Fruit fly (Drosophila melanogaster) whole organism, embryonic: ENCODE results near the gene SREBP.

Experiments
- Asciz ChIP-seq: fragments of 200-800 bp; sonication (Bioruptor generic); optimal IDR thresholded peaks from 2 replicates; lab custom pipeline; 2017; ENCODE audit warnings: missing biosample characterization, mild to moderate bottlenecking, missing genetic modification characterization, missing genetic modification reagents
- CG12236 ChIP-seq: fragments of 200-800 bp; sonication (Bioruptor generic); optimal IDR thresholded peaks from 2 replicates; lab custom pipeline; 2016; ENCODE audit warnings: missing biosample characterization, missing genetic modification characterization
- CG13287 ChIP-seq: fragments of 200-800 bp; sonication (Bioruptor generic); IDR thresholded peaks from 2 replicates; pipeline ENCODE4 v1.3.6; 2022; ENCODE audit warnings: missing biosample characterization, missing genetic modification characterization; ENCODE audit not compliant: partially characterized antibody
- CG14965 ChIP-seq: fragments of 200-800 bp; sonication (Bioruptor generic); optimal IDR thresholded peaks from 2 replicates; lab custom pipeline; 2016; ENCODE audit warnings: missing biosample characterization, missing genetic modification characterization, borderline replicate concordance
- CG1647 ChIP-seq: fragments of 200-800 bp; sonication (Bioruptor generic); optimal IDR thresholded peaks from 3 replicates; lab custom pipeline; 2016; ENCODE audit warnings: missing biosample characterization, missing genetic modification characterization
- CG16813 ChIP-seq: fragments of 200-800 bp; sonication (Bioruptor generic); IDR thresholded peaks from 3 replicates; pipeline ENCODE4 v1.3.6; 2022; ENCODE audit warnings: missing biosample characterization, missing genetic modification characterization; ENCODE audit not compliant: partially characterized antibody
- CG18599 ChIP-seq: fragments of 200-800 bp; sonication (Bioruptor generic); optimal IDR thresholded peaks from 3 replicates; lab custom pipeline; 2017; ENCODE audit warnings: missing biosample characterization, missing genetic modification characterization, mild to moderate bottlenecking, moderate library complexity, missing genetic modification reagents
- CG2875 ChIP-seq: fragments of 200-800 bp; sonication (Bioruptor generic); optimal IDR thresholded peaks from 2 replicates; lab custom pipeline; 2017; ENCODE audit warnings: missing biosample characterization, mild to moderate bottlenecking, missing genetic modification characterization, missing genetic modification reagents
- CG32767 ChIP-seq: fragments of 200-800 bp; sonication (Bioruptor generic); IDR thresholded peaks from 2 replicates; pipeline ENCODE4 v1.3.6; 2022; ENCODE audit warnings: missing biosample characterization, missing genetic modification characterization
- CG33557 ChIP-seq: fragments of 200-800 bp; sonication (Bioruptor generic); optimal IDR thresholded peaks from 2 replicates; lab custom pipeline; 2019; ENCODE audit warnings: missing biosample characterization, mild to moderate bottlenecking, missing genetic modification characterization, moderate library complexity
- CG3995 ChIP-seq: fragments of 200-800 bp; sonication (Bioruptor generic); optimal IDR thresholded peaks from 3 replicates; lab custom pipeline; 2016; ENCODE audit warnings: missing biosample characterization, missing genetic modification characterization
- CG43689 ChIP-seq: fragments of 200-800 bp; sonication (Bioruptor generic); IDR thresholded peaks from 2 replicates; pipeline ENCODE4 v1.3.6; 2022; ENCODE audit warnings: missing biosample characterization, missing genetic modification characterization
- CG4424 ChIP-seq: fragments of 200-800 bp; sonication (Bioruptor generic); optimal IDR thresholded peaks from 3 replicates; lab custom pipeline; 2016; ENCODE audit warnings: missing biosample characterization, missing genetic modification characterization
- CG4707 ChIP-seq: fragments of 200-800 bp; sonication (Bioruptor generic); optimal IDR thresholded peaks from 2 replicates; lab custom pipeline; 2018; ENCODE audit warnings: missing biosample characterization, mild to moderate bottlenecking, missing genetic modification characterization, moderate library complexity
- CG5953 ChIP-seq: fragments of 200-800 bp; sonication (Bioruptor generic); IDR thresholded peaks from 2 replicates; pipeline ENCODE4 v1.3.6; 2022; ENCODE audit warnings: missing biosample characterization, missing genetic modification characterization
- CG7963 ChIP-seq: fragments of 200-800 bp; sonication (Bioruptor generic); IDR thresholded peaks from 3 replicates; pipeline ENCODE4 v1.3.6; 2022; ENCODE audit warnings: missing biosample characterization, missing genetic modification characterization; ENCODE audit not compliant: partially characterized antibody
- CG9727 ChIP-seq: fragments of 200-800 bp; sonication (Bioruptor generic); optimal IDR thresholded peaks from 3 replicates; lab custom pipeline; 2017; ENCODE audit warnings: missing biosample characterization, mild to moderate bottlenecking, missing genetic modification characterization
- CG9797 ChIP-seq: fragments of 200-800 bp; sonication (Bioruptor generic); optimal IDR thresholded peaks from 3 replicates; lab custom pipeline; 2018; ENCODE audit warnings: missing biosample characterization, mild to moderate bottlenecking, missing genetic modification characterization
- CG9817 ChIP-seq: fragments of 200-800 bp; sonication (Bioruptor generic); optimal IDR thresholded peaks from 2 replicates; lab custom pipeline; 2018; ENCODE audit warnings: missing biosample characterization, mild to moderate bottlenecking, missing genetic modification characterization, moderate library complexity
- CG9932 ChIP-seq: fragments of 200-800 bp; sonication (Bioruptor generic); IDR thresholded peaks from 2 replicates; pipeline ENCODE4 v1.3.6; 2022; ENCODE audit warnings: missing biosample characterization, missing genetic modification characterization
- Dad ChIP-seq: fragments of 200-800 bp; sonication (Bioruptor generic); optimal IDR thresholded peaks from 3 replicates; lab custom pipeline; 2016; ENCODE audit warnings: missing biosample characterization, missing genetic modification characterization
- Drgx ChIP-seq: fragments of 200-800 bp; sonication (Bioruptor generic); IDR thresholded peaks from 2 replicates; pipeline ENCODE4 v1.3.6; 2022; ENCODE audit warnings: missing biosample characterization, missing genetic modification characterization
- ERR ChIP-seq: fragments of 200-800 bp; sonication (Bioruptor generic); optimal IDR thresholded peaks from 2 replicates; lab custom pipeline; 2016; ENCODE audit warnings: missing biosample characterization, missing genetic modification characterization
- Eip74EF ChIP-seq, 2 experiments: fragments of 200-800 bp in 1 of 2; fragments of >200 bp in 1 of 2; sonication (Bioruptor generic) in 1 of 2; optimal IDR thresholded peaks; 2 replicates each; lab custom pipeline; 2017 to 2019; ENCODE audit warnings: missing biosample characterization in 2 of 2, missing genetic modification characterization in 2 of 2, mild to moderate bottlenecking in 1 of 2, moderate library complexity in 1 of 2
- Fer3 ChIP-seq: fragments of 200-800 bp; sonication (Bioruptor generic); optimal IDR thresholded peaks from 2 replicates; lab custom pipeline; 2018; ENCODE audit warnings: missing biosample characterization, mild to moderate bottlenecking, missing genetic modification characterization, moderate library complexity
- Hr39 ChIP-seq: fragments of >200 bp; optimal IDR thresholded peaks from 2 replicates; lab custom pipeline; 2017
- Jarid2 ChIP-seq: fragments of 200-800 bp; sonication (Bioruptor generic); optimal IDR thresholded peaks from 3 replicates; lab custom pipeline; 2017; ENCODE audit warnings: mild to moderate bottlenecking, missing biosample characterization, missing genetic modification reagents, missing genetic modification characterization
- Lpt ChIP-seq: fragments of >200 bp; optimal IDR thresholded peaks from 2 replicates; lab custom pipeline; 2018; ENCODE audit warnings: missing biosample characterization, missing genetic modification characterization
- MESR4 ChIP-seq: fragments of 200-800 bp; sonication (Bioruptor generic); optimal IDR thresholded peaks from 2 replicates; lab custom pipeline; 2018; ENCODE audit warnings: missing biosample characterization, mild to moderate bottlenecking, missing genetic modification characterization, moderate library complexity
- Mes4 ChIP-seq: fragments of 200-800 bp; sonication (Bioruptor generic); optimal IDR thresholded peaks from 2 replicates; lab custom pipeline; 2016; ENCODE audit warnings: missing biosample characterization, missing genetic modification characterization
- Optix ChIP-seq: fragments of 200-800 bp; sonication (Bioruptor generic); IDR thresholded peaks from 3 replicates; pipeline ENCODE4 v1.3.6; 2022; ENCODE audit warnings: missing biosample characterization, missing genetic modification characterization
- Sry-δ ChIP-seq: fragments of 200-800 bp; sonication (Bioruptor generic); optimal IDR thresholded peaks from 2 replicates; lab custom pipeline; 2016; ENCODE audit warnings: missing biosample characterization, missing genetic modification characterization
- Xrp1 ChIP-seq: fragments of 200-800 bp; sonication (Bioruptor generic); IDR thresholded peaks from 2 replicates; pipeline ENCODE4 v1.3.6; 2022; ENCODE audit warnings: missing biosample characterization, missing genetic modification characterization
- YL-1 ChIP-seq: fragments of 200-800 bp; sonication (Bioruptor generic); optimal IDR thresholded peaks from 3 replicates; lab custom pipeline; 2017; ENCODE audit warnings: missing biosample characterization, mild to moderate bottlenecking, missing genetic modification characterization
- amos ChIP-seq: fragments of 200-800 bp; sonication (Bioruptor generic); IDR thresholded peaks from 2 replicates; pipeline ENCODE4 v1.3.6; 2022; ENCODE audit warnings: missing biosample characterization, missing genetic modification characterization; ENCODE audit not compliant: partially characterized antibody
- bsh ChIP-seq, 2 experiments: fragments of 200-800 bp; sonication (Bioruptor generic); optimal IDR thresholded peaks; 2 replicates each; lab custom pipeline; 2017 to 2018; ENCODE audit warnings: mild to moderate bottlenecking in 2 of 2, missing biosample characterization in 2 of 2, missing genetic modification characterization in 2 of 2, moderate library complexity in 1 of 2
- cato ChIP-seq: fragments of 200-800 bp; sonication (Bioruptor generic); optimal IDR thresholded peaks from 2 replicates; lab custom pipeline; 2016; ENCODE audit warnings: missing biosample characterization, missing genetic modification characterization, borderline replicate concordance
- crc ChIP-seq: fragments of 200-800 bp; sonication (Bioruptor generic); optimal IDR thresholded peaks from 2 replicates; lab custom pipeline; 2016; ENCODE audit warnings: missing biosample characterization, missing genetic modification characterization
- dysf ChIP-seq: fragments of 200-800 bp; sonication (Bioruptor generic); IDR thresholded peaks from 3 replicates; pipeline ENCODE4 v1.3.6; 2022; ENCODE audit warnings: missing biosample characterization, missing genetic modification characterization
- ems ChIP-seq: fragments of 200-800 bp; sonication (Bioruptor generic); optimal IDR thresholded peaks from 3 replicates; lab custom pipeline; 2016; ENCODE audit warnings: missing biosample characterization, missing genetic modification characterization
- fru ChIP-seq: fragments of >200 bp; optimal IDR thresholded peaks from 2 replicates; lab custom pipeline; 2017
- inv ChIP-seq: fragments of 200-800 bp; sonication (Bioruptor generic); IDR thresholded peaks from 2 replicates; pipeline ENCODE4 v1.3.6; 2022; ENCODE audit warnings: missing biosample characterization, missing genetic modification characterization; ENCODE audit not compliant: partially characterized antibody
- klu ChIP-seq: fragments of 200-800 bp; sonication (Bioruptor generic); IDR thresholded peaks from 2 replicates; pipeline ENCODE4 v1.3.6; 2022; ENCODE audit warnings: missing biosample characterization, missing genetic modification characterization
- sd ChIP-seq: fragments of 200-800 bp; sonication (Bioruptor generic); optimal IDR thresholded peaks from 3 replicates; lab custom pipeline; 2018; ENCODE audit warnings: missing biosample characterization, mild to moderate bottlenecking, missing genetic modification characterization, moderate library complexity
- sens-2 ChIP-seq: fragments of 200-800 bp; sonication (Bioruptor generic); IDR thresholded peaks from 2 replicates; pipeline ENCODE4 v1.3.6; 2022; ENCODE audit warnings: missing biosample characterization, missing genetic modification characterization
- tap ChIP-seq: fragments of 200-800 bp; optimal IDR thresholded peaks from 3 replicates; lab custom pipeline; 2019; ENCODE audit warnings: missing biosample characterization, mild to moderate bottlenecking, missing genetic modification characterization, moderate library complexity
- trem ChIP-seq: fragments of 200-800 bp; optimal IDR thresholded peaks from 3 replicates; lab custom pipeline; 2019; ENCODE audit warnings: missing biosample characterization, mild to moderate bottlenecking, missing genetic modification characterization, moderate library complexity
- twi ChIP-seq: fragments of 200-800 bp; optimal IDR thresholded peaks from 2 replicates; lab custom pipeline; 2019; ENCODE audit warnings: missing biosample characterization, mild to moderate bottlenecking, missing genetic modification characterization, moderate library complexity
- zfh2 ChIP-seq: fragments of 200-800 bp; sonication (Bioruptor generic); optimal IDR thresholded peaks from 2 replicates; lab custom pipeline; 2016; ENCODE audit warnings: missing biosample characterization, missing genetic modification characterization

SREBP gene

dm6 chr3L:19790929-19791687 lies 2.6 kb upstream of the SREBP start (continued):
- no peak for TF ChIP-seq tap (tag; lab: Kevin White, UChicago)
- TF ChIP-seq Hr39 (lab: Kevin White, UChicago), result no peak
- peak; percentile 71 for TF ChIP-seq CG9932 (GFP tag; lab: Robert Waterston, UW)
- peak; percentile 58 for TF ChIP-seq CG33557 (GFP tag; lab: Kevin White, UChicago)
- peak; percentile 55 for TF ChIP-seq CG4424
- no peak for TF ChIP-seq Lpt (GFP tag; lab: Kevin White, UChicago)
- peak; percentile 85 for TF ChIP-seq Jarid2
- TF ChIP-seq Sry-δ (GFP tag; lab: Kevin White, UChicago), result peak; percentile 34
- TF ChIP-seq ems (GFP tag; lab: Kevin White, UChicago), result peak; percentile 4
- no peak for TF ChIP-seq YL-1 (GFP tag; lab: Kevin White, UChicago)
- no peak for TF ChIP-seq CG5953 (GFP tag; lab: Robert Waterston, UW)
- peak; percentile 64 for TF ChIP-seq CG18599 (GFP tag; lab: Kevin White, UChicago)
- TF ChIP-seq Mes4, result peak; percentile 4
- no peak for TF ChIP-seq CG43689 (GFP tag; lab: Robert Waterston, UW)
- TF ChIP-seq Fer3 (tag; lab: Kevin White, UChicago), result peak; percentile 44
- TF ChIP-seq twi, result peak; percentile 81
- no peak for TF ChIP-seq crc (GFP tag; lab: Kevin White, UChicago)
- no peak; the same call in 1 of the 2 replicates for TF ChIP-seq amos (GFP tag; lab: Robert Waterston, UW)
- TF ChIP-seq Dad (GFP tag; lab: Kevin White, UChicago), result peak; percentile 26
- no peak for TF ChIP-seq CG14965
- peak; percentile 36; the same call in 1 of the 2 replicates for TF ChIP-seq Drgx
- no peak for TF ChIP-seq fru (lab: Kevin White, UChicago)
- TF ChIP-seq ERR, result no peak
- TF ChIP-seq CG13287, result no peak
- TF ChIP-seq CG9727, result peak; percentile 68
- no peak for TF ChIP-seq CG16813 (GFP tag; lab: Robert Waterston, UW)
- no peak for TF ChIP-seq CG7963 (GFP tag; lab: Robert Waterston, UW)
- TF ChIP-seq CG9797 (GFP tag; lab: Kevin White, UChicago), result no peak
- TF ChIP-seq klu (GFP tag; lab: Robert Waterston, UW), result peak; percentile 52; the same call in 1 of the 2 replicates
- TF ChIP-seq zfh2 (GFP tag; lab: Kevin White, UChicago), result peak; percentile 70
- no peak for TF ChIP-seq sens-2 (GFP tag; lab: Robert Waterston, UW)
- peak; percentile 34 for TF ChIP-seq sd (tag; lab: Kevin White, UChicago)
- no peak for TF ChIP-seq inv
- no peak for TF ChIP-seq CG4707 (GFP tag; lab: Kevin White, UChicago)
- TF ChIP-seq MESR4 (GFP tag; lab: Kevin White, UChicago), result no peak
- peak; percentile 38 to 48 for TF ChIP-seq bsh (GFP tag; optimal IDR thresholded peaks at IDR 0.05; lab: Kevin White, UChicago)
- peak; percentile 57 for TF ChIP-seq CG9817 (tag; lab: Kevin White, UChicago)
- TF ChIP-seq CG32767 (GFP tag; lab: Robert Waterston, UW), result 0 out of 2 replicates have a peak, but pooled peaks have one; percentile 24
- peak; percentile 46; the same call in 1 of the 2 replicates for TF ChIP-seq Xrp1 (GFP tag; lab: Robert Waterston, UW)
- no peak for TF ChIP-seq Asciz
- TF ChIP-seq CG3995, result peak; percentile 34
- peak; percentile 24 for TF ChIP-seq CG1647 (GFP tag; lab: Kevin White, UChicago)
- TF ChIP-seq Optix, result no peak
- no peak for TF ChIP-seq CG2875 (GFP tag; lab: Kevin White, UChicago)
- peak; percentile 28 for TF ChIP-seq trem (tag; lab: Kevin White, UChicago)
- peak; percentile 46; the same call in 2 of the 3 replicates for TF ChIP-seq dysf (GFP tag; lab: Robert Waterston, UW)
- no peak for TF ChIP-seq CG12236
- TF ChIP-seq cato (GFP tag; lab: Kevin White, UChicago), result peak; percentile 13
- no peak for TF ChIP-seq Eip74EF (GFP tag; optimal IDR thresholded peaks at IDR 0.05; lab: Kevin White, UChicago)
